Worm (Caenorhabditis elegans): ENCODE measurements around the gene T14G8.2.

The T14G8.2 gene

ce11 chrX:12863262-12863661 lies 5.5 kb downstream of the T14G8.2 start:
- TF ChIP-seq pax-1 (tag; optimal IDR thresholded peaks at IDR 0.05), result no peak
- no peak for TF ChIP-seq fax-1 (tag; optimal IDR thresholded peaks at IDR 0.05)
- TF ChIP-seq elt-2 (tag; optimal IDR thresholded peaks at IDR 0.05), result no peak
- TF ChIP-seq nhr-11 (tag; optimal IDR thresholded peaks at IDR 0.05), result no peak
- TF ChIP-seq unc-55 (GFP tag; optimal IDR thresholded peaks at IDR 0.05), result no peak
- TF ChIP-seq unc-86 (tag; optimal IDR thresholded peaks at IDR 0.05), result no peak
- TF ChIP-seq ama-1 (optimal IDR thresholded peaks at IDR 0.05), result no peak
- no peak for TF ChIP-seq zip-5 (tag; optimal IDR thresholded peaks at IDR 0.05)
- TF ChIP-seq lim-6 (tag; optimal IDR thresholded peaks at IDR 0.05), result no peak
- no peak for TF ChIP-seq lin-11 (tag; optimal IDR thresholded peaks at IDR 0.05)
- no peak for TF ChIP-seq unc-3 (GFP tag; conservative IDR thresholded peaks at IDR 0.05)
- no peak for TF ChIP-seq unc-3 (tag; optimal IDR thresholded peaks at IDR 0.05)
- TF ChIP-seq ets-4 (tag; optimal IDR thresholded peaks at IDR 0.05), result no peak
- no peak for TF ChIP-seq nfya-1 (tag; optimal IDR thresholded peaks at IDR 0.05)
- no peak for TF ChIP-seq sox-2 (GFP tag; IDR thresholded peaks at IDR 0.05)
- no peak for TF ChIP-seq ceh-31 (tag; optimal IDR thresholded peaks at IDR 0.05)
- TF ChIP-seq ceh-34 (tag; optimal IDR thresholded peaks at IDR 0.05), result no peak
- no peak for TF ChIP-seq pat-9 (tag; optimal IDR thresholded peaks at IDR 0.05)
- TF ChIP-seq K09A11.1 (tag; optimal IDR thresholded peaks at IDR 0.05; ENCODE audit: insufficient read depth), result no peak
- no peak for TF ChIP-seq ceh-6 (GFP tag; optimal IDR thresholded peaks at IDR 0.05)
- no peak for TF ChIP-seq C38D4.7 (GFP tag; optimal IDR thresholded peaks at IDR 0.05)

ce11 chrX:12863796-12864195 lies 6.0 kb downstream of the T14G8.2 start, which contains the start of gene T14G8.4:
T14G8.4 (minus strand) TSS chrX:12863896.
- TF ChIP-seq ref-2 (tag; optimal IDR thresholded peaks at IDR 0.05) (no peak), madf-2 (tag; optimal IDR thresholded peaks at IDR 0.05) (no peak), fkh-6 (tag; optimal IDR thresholded peaks at IDR 0.05) (no peak), ceh-31 (tag; optimal IDR thresholded peaks at IDR 0.05) (no peak), ahr-1 (tag; optimal IDR thresholded peaks at IDR 0.05) (no peak), ets-4 (tag; optimal IDR thresholded peaks at IDR 0.05) (no peak), syd-9 (tag; optimal IDR thresholded peaks at IDR 0.05) (no peak), elt-2 (tag; optimal IDR thresholded peaks at IDR 0.05) (no peak), pat-9 (tag; optimal IDR thresholded peaks at IDR 0.05) (no peak), sox-4 (tag; optimal IDR thresholded peaks at IDR 0.05) (no peak), sox-2 (GFP tag; IDR thresholded peaks at IDR 0.05) (no peak), fax-1 (tag; optimal IDR thresholded peaks at IDR 0.05) (no peak), C08G9.2 (tag; optimal IDR thresholded peaks at IDR 0.05) (no peak), ceh-19 (GFP tag; optimal IDR thresholded peaks at IDR 0.05) (no peak), che-1 (tag; optimal IDR thresholded peaks at IDR 0.05) (no peak), ceh-48 (tag; optimal IDR thresholded peaks at IDR 0.05) (no peak), elt-4 (tag; optimal IDR thresholded peaks at IDR 0.05) (no peak)

ce11 chrX:12869412-12869811 lies 11.6 kb downstream of the T14G8.2 start:
- TF ChIP-seq ceh-9 (tag; optimal IDR thresholded peaks at IDR 0.05) (no peak), gmeb-2 (tag; optimal IDR thresholded peaks at IDR 0.05) (no peak), hlh-8 (tag; optimal IDR thresholded peaks at IDR 0.05) (no peak), madf-2 (tag; optimal IDR thresholded peaks at IDR 0.05) (no peak), pros-1 (tag; optimal IDR thresholded peaks at IDR 0.05) (no peak), zip-5 (tag; optimal IDR thresholded peaks at IDR 0.05) (no peak), fkh-6 (tag; optimal IDR thresholded peaks at IDR 0.05) (no peak), hlh-30 (tag; optimal IDR thresholded peaks at IDR 0.05; ENCODE audit: insufficient read depth) (no peak), unc-42 (tag; optimal IDR thresholded peaks at IDR 0.05) (no peak), pha-4 (tag; optimal IDR thresholded peaks at IDR 0.05) (no peak)
